Fruit fly (Drosophila melanogaster) whole organism, adult: ENCODE data around the gene Porin2.

Experiments
- CG11617 ChIP-seq: fragments of 200-800 bp; sonication (Bioruptor generic); optimal IDR thresholded peaks from 2 replicates; lab custom pipeline; 2017; ENCODE audit warnings: mild to moderate bottlenecking, missing biosample characterization, missing genetic modification reagents, missing genetic modification characterization
- CG1620 ChIP-seq: fragments of 200-800 bp; sonication (Bioruptor generic); optimal IDR thresholded peaks from 2 replicates; lab custom pipeline; 2016; ENCODE audit warnings: missing biosample characterization, missing genetic modification characterization
- CG33017 ChIP-seq: fragments of 200-800 bp; sonication (Bioruptor generic); optimal IDR thresholded peaks from 2 replicates; lab custom pipeline; 2018; ENCODE audit warnings: missing biosample characterization, mild to moderate bottlenecking, missing genetic modification characterization, moderate library complexity
- CG5204 ChIP-seq: fragments of 200-800 bp; sonication (Bioruptor generic); optimal IDR thresholded peaks from 2 replicates; lab custom pipeline; 2016; ENCODE audit warnings: missing biosample characterization, missing genetic modification characterization
- CG7101 ChIP-seq: fragments of 200-800 bp; sonication (Bioruptor generic); optimal IDR thresholded peaks from 2 replicates; lab custom pipeline; 2018; ENCODE audit warnings: missing biosample characterization, mild to moderate bottlenecking, missing genetic modification characterization, moderate library complexity
- Clk ChIP-seq: fragments of 200-800 bp; sonication (Bioruptor generic); optimal IDR thresholded peaks from 2 replicates; lab custom pipeline; 2017; ENCODE audit warnings: missing biosample characterization, missing genetic modification characterization
- Crg-1 ChIP-seq: fragments of 200-800 bp; sonication (Bioruptor generic); optimal IDR thresholded peaks from 2 replicates; lab custom pipeline; 2016; ENCODE audit warnings: missing biosample characterization, missing genetic modification characterization
- bab1 ChIP-seq: fragments of 200-800 bp; sonication (Bioruptor generic); optimal IDR thresholded peaks from 3 replicates; lab custom pipeline; 2019; ENCODE audit warnings: missing biosample characterization, mild to moderate bottlenecking, missing genetic modification characterization, moderate library complexity
- cic ChIP-seq: fragments of 200-800 bp; sonication (Bioruptor generic); optimal IDR thresholded peaks from 2 replicates; lab custom pipeline; 2017; ENCODE audit warnings: missing biosample characterization, mild to moderate bottlenecking, missing genetic modification characterization, moderate library complexity
- cnc ChIP-seq, 2 experiments: fragments of >200 bp; optimal IDR thresholded peaks; 2 replicates each; lab custom pipeline; 2017
- kay ChIP-seq: fragments of 200-800 bp; sonication (Bioruptor generic); peaks from one replicate; lab custom pipeline; 2016; ENCODE audit warnings: missing biosample characterization, missing genetic modification characterization, borderline replicate concordance
- ovo ChIP-seq: fragments of 200-800 bp; sonication (Bioruptor generic); optimal IDR thresholded peaks from 2 replicates; lab custom pipeline; 2016; ENCODE audit warnings: missing biosample characterization, missing genetic modification characterization
- tj ChIP-seq: fragments of 200-800 bp; sonication (Bioruptor generic); optimal IDR thresholded peaks from 3 replicates; lab custom pipeline; 2017; ENCODE audit warnings: missing biosample characterization, mild to moderate bottlenecking, missing genetic modification characterization, moderate library complexity
- toe ChIP-seq: fragments of 200-800 bp; sonication (Bioruptor generic); optimal IDR thresholded peaks from 2 replicates; lab custom pipeline; 2016; ENCODE audit warnings: missing biosample characterization, missing genetic modification characterization

DNA sequence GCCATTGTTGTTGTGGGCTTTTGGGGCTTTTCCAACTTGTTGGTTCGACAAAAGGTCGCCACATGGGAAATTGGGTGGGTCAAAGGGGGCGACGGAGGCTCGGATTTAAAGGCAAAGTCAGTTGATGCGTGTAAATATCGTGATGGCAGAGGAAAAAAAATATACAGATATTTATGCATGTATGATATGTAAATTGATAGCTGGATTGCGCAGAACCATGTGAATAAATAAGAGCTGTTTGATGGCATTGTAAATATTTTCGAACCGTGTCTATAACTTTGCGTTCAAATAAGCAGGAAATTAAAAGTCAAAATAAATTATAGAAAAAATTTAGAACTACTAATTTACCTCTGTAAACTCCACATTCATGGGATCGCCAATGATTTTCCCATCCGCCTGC, 24.2 kb downstream of the Porin2 start:
- TF ChIP-seq toe (GFP tag; lab: Kevin White, UChicago) = no peak
- TF ChIP-seq cnc (optimal IDR thresholded peaks at IDR 0.05; lab: Kevin White, UChicago) = no peak
- TF ChIP-seq CG1620 (GFP tag; lab: Kevin White, UChicago) = no peak
- no peak for TF ChIP-seq Clk
- TF ChIP-seq kay (GFP tag; lab: Kevin White, UChicago) = no peak
- TF ChIP-seq Crg-1 = no peak
- no peak for TF ChIP-seq cic
- TF ChIP-seq bab1 = no peak
- TF ChIP-seq CG11617 (GFP tag; lab: Kevin White, UChicago) = no peak
- TF ChIP-seq CG5204 (GFP tag; lab: Kevin White, UChicago) = no peak
- no peak for TF ChIP-seq ovo
- TF ChIP-seq tj (GFP tag; lab: Kevin White, UChicago) = no peak
- no peak for TF ChIP-seq CG33017 (tag; lab: Kevin White, UChicago)
- no peak for TF ChIP-seq CG7101 (tag; lab: Kevin White, UChicago)
